Worm (Caenorhabditis elegans): ENCODE results near the gene C14C6.6.

The C14C6.6 gene

DNA sequence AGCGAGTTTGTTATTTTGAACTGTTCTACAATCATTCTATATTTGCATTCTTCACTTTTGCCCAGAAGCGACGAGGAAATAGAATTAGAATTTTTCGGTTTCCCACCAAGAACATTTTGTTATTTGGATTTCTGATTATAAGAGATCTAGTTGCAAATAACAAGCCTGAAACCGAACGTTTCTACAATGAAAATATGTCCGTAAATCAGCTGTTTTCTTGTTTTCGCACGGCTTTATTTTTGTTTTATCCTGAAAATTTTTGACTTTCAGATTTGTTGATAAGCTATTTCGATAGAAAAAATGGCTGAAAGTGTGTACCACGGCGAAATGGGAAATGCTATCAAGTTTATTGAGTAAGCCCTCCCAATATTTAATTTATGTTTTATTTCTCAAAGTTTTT lies 20.3 kb downstream of the C14C6.6 start, which contains the start of gene srw-108:
Gene srw-108, plus strand, starts transcription at position 301 of the 400 bp plus-strand sequence.
- TF ChIP-seq K09A11.1 (tag; optimal IDR thresholded peaks at IDR 0.05; ENCODE audit: insufficient read depth): no peak
- no peak for TF ChIP-seq madf-2 (tag; optimal IDR thresholded peaks at IDR 0.05)
- TF ChIP-seq ceh-18 (tag; optimal IDR thresholded peaks at IDR 0.05): no peak
- no peak for TF ChIP-seq tbx-2 (tag; optimal IDR thresholded peaks at IDR 0.05)
- no peak for TF ChIP-seq pat-9 (tag; optimal IDR thresholded peaks at IDR 0.05)
- no peak for TF ChIP-seq ceh-31 (tag; optimal IDR thresholded peaks at IDR 0.05)
- TF ChIP-seq fax-1 (tag; optimal IDR thresholded peaks at IDR 0.05): no peak
- TF ChIP-seq ceh-6 (GFP tag; optimal IDR thresholded peaks at IDR 0.05): no peak
- no peak for TF ChIP-seq fkh-10 (GFP tag; optimal IDR thresholded peaks at IDR 0.05)

DNA sequence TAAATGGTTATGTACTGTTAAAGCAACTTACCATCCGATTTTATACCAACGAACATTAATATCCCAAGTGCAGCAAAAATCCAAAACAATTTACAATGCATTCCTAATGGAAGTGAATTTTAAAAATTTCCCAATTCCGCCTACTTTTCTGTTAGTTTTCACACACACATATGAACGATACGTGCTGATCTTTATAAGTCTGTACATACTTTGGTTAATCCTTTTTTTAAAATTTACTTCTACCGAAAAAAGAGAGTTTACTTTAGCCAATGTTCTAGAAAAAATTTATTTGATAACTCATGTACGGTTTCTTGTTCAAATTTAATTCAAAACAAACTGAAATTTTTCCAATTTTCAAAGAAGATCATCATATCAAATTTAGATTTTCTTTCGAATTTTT lies 22.8 kb downstream of the C14C6.6 start, which contains the start of gene R11G11.16:
Gene R11G11.16, minus strand, starts transcription at position 101 of the 400 bp plus-strand sequence.
- TF ChIP-seq hlh-6 (tag; optimal IDR thresholded peaks at IDR 0.05): no peak

DNA sequence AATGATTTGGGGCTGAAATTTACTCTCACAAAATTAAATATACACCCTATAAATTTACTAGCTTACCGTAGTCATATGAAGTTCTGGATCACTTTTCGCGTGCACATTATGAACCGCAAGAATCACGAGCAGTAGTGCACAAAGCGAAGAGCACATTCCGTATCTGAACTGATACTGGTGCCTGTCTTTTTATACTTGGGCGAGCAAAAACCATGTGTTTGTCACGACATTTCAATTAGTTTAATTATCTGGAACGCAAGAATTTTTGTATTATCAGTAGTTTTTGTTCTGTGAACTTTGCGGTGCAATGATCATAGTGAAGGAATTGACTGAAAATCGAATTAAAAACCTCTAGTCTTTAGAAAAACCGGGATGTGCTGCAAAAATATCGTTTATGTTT lies 23.8 kb downstream of the C14C6.6 start, which contains the start of gene lipl-3:
Gene lipl-3, minus strand, starts transcription at position 161 of the 400 bp plus-strand sequence.
- TF ChIP-seq ceh-24 (tag; optimal IDR thresholded peaks at IDR 0.05): no peak
- no peak for TF ChIP-seq ref-2 (tag; optimal IDR thresholded peaks at IDR 0.05)
- TF ChIP-seq pax-1 (tag; optimal IDR thresholded peaks at IDR 0.05): no peak
- no peak for TF ChIP-seq C38D4.7 (GFP tag; optimal IDR thresholded peaks at IDR 0.05)
- no peak for TF ChIP-seq ceh-6 (GFP tag; optimal IDR thresholded peaks at IDR 0.05)
- no peak for TF ChIP-seq pha-4 (tag; optimal IDR thresholded peaks at IDR 0.05)
- no peak for TF ChIP-seq pat-9 (tag; optimal IDR thresholded peaks at IDR 0.05)
- TF ChIP-seq dmd-4 (tag; optimal IDR thresholded peaks at IDR 0.05; ENCODE audit: borderline replicate concordance): no peak
- TF ChIP-seq unc-3 (GFP tag; conservative IDR thresholded peaks at IDR 0.05): no peak
- no peak for TF ChIP-seq unc-3 (tag; optimal IDR thresholded peaks at IDR 0.05)
- TF ChIP-seq fax-1 (tag; optimal IDR thresholded peaks at IDR 0.05): no peak
- no peak for TF ChIP-seq che-1 (tag; optimal IDR thresholded peaks at IDR 0.05)
- TF ChIP-seq ceh-19 (GFP tag; optimal IDR thresholded peaks at IDR 0.05): no peak
- TF ChIP-seq dve-1 (tag; optimal IDR thresholded peaks at IDR 0.05): no peak
- no peak for TF ChIP-seq fkh-6 (tag; optimal IDR thresholded peaks at IDR 0.05)
- no peak for TF ChIP-seq elt-4 (tag; optimal IDR thresholded peaks at IDR 0.05)
- TF ChIP-seq tbx-7 (tag; optimal IDR thresholded peaks at IDR 0.05): no peak
- no peak for TF ChIP-seq ceh-22 (tag; optimal IDR thresholded peaks at IDR 0.05)
- no peak for TF ChIP-seq ceh-45 (GFP tag; IDR thresholded peaks at IDR 0.05)
- no peak for TF ChIP-seq syd-9 (tag; optimal IDR thresholded peaks at IDR 0.05)
- no peak for TF ChIP-seq pha-2 (tag; optimal IDR thresholded peaks at IDR 0.05)

DNA sequence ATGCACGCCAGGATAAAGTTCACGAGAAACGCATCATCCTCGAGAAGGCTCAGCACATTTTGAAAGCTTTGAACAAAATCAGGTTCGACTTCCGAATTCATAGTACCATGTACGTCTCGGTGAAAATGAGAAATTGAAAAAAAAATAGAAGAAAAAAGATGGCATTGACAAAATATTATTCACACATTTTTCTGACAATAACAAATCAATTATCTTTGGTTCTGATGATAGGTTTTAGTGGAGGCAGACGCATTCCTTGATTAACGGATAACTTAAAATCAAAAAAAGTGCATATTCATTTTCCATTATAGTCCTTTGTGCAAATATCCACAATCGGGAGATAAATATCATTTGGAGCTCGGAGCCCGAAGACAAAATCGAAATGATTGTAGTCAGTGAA lies 26.4 kb downstream of the C14C6.6 start, which contains the start of gene srw-107:
Gene srw-107, minus strand, starts transcription at position 101 of the 400 bp plus-strand sequence.
- TF ChIP-seq pros-1 (tag; optimal IDR thresholded peaks at IDR 0.05) (no peak), ztf-16 (tag; optimal IDR thresholded peaks at IDR 0.05) (no peak), pqm-1 (tag; optimal IDR thresholded peaks at IDR 0.05) (no peak), fkh-6 (tag; optimal IDR thresholded peaks at IDR 0.05) (no peak), tbx-2 (tag; optimal IDR thresholded peaks at IDR 0.05) (no peak), ceh-6 (GFP tag; optimal IDR thresholded peaks at IDR 0.05) (no peak), che-1 (tag; optimal IDR thresholded peaks at IDR 0.05) (no peak), ceh-24 (tag; optimal IDR thresholded peaks at IDR 0.05) (no peak), pat-9 (tag; optimal IDR thresholded peaks at IDR 0.05) (no peak), ceh-45 (GFP tag; IDR thresholded peaks at IDR 0.05) (no peak), ceh-34 (tag; optimal IDR thresholded peaks at IDR 0.05) (no peak), ceh-31 (tag; optimal IDR thresholded peaks at IDR 0.05) (no peak)

DNA sequence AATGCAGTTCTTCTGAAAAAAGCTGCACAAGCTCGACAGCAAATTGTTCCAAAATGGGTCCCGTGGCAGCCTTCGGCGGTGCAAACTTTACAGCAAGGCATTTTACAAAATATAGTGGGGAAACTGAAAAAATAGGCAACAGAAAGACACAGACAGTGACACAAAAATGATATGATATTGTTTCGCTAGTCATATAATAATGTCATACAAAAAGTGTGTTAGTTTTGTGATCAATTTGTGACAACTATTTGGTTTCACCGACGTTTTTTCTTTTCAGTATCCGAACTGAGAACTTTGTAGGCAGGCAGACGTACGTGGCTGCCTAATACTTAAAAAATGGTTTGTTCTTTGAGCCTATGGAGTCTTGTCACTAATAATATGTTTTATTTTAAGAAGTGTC lies 28.4 kb downstream of the C14C6.6 start, which contains the start of gene nhr-210:
Gene nhr-210, minus strand, starts transcription at position 101 of the 400 bp plus-strand sequence.
- TF ChIP-seq C08G9.2 (tag; optimal IDR thresholded peaks at IDR 0.05) (no peak), ama-1 (optimal IDR thresholded peaks at IDR 0.05) (no peak), Y22D7AL.16 (tag; optimal IDR thresholded peaks at IDR 0.05) (no peak), unc-42 (tag; optimal IDR thresholded peaks at IDR 0.05) (no peak)

Data from whole organism, late embryonic.